Fruit fly (Drosophila melanogaster): ENCODE data around the gene CG4168.
A peak's percentile ranks its signal among the peaks of the same experiment; 100 is the strongest.

CG4168 gene

DNA sequence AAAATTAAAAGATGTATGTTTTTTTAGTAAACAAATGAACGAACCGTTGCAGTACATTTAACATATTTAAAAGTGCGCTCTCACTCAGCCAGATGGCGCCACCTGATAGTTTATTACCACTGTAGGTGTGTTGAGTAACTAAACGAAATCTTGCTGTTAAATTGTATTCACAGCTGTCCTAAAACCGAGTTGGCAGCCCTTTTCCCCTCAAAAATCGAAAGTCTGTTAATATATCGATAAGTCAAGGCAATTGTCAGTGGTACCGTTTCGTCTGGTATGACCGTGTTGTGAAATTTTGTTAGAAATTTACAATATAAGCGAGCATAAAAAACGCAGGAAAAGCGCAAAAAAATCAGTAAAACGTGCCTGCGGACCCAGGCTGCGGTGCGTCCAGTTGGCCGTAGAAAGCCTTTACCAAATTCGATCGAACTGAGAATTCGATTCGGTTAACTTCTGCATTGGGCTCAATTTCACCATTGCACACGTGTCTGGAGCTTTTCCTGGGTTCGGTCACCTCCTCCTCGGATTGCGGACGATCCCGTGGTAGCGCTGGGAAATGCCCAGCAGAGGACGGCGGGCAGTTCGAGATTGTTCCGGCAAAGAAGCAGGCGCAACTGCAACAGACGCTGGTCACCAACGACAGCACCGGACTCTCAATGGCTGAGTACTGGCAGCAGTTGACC, 86.9 kb downstream of the CG4168 start, which contains the start of gene stc (continued):
- TF ChIP-seq Dp (GFP tag; optimal IDR thresholded peaks at IDR 0.05): peak; percentile 70
- peak; percentile 85 for TF ChIP-seq CG3847 (GFP tag; IDR thresholded peaks at IDR 0.05)
- TF ChIP-seq shn (GFP tag; optimal IDR thresholded peaks at IDR 0.05): peak; percentile 32
- TF ChIP-seq MESR4 (GFP tag; optimal IDR thresholded peaks at IDR 0.05): peak; percentile 74
- TF ChIP-seq Dip3 (GFP tag; optimal IDR thresholded peaks at IDR 0.05): peak; percentile 36
- TF ChIP-seq Dref (GFP tag; IDR thresholded peaks at IDR 0.05): peak; percentile 89
- TF ChIP-seq YL-1 (GFP tag; optimal IDR thresholded peaks at IDR 0.05): peak; percentile 93
- peak in 1 of 2 experiments; percentile 45 for TF ChIP-seq tll (GFP tag; optimal IDR thresholded peaks at IDR 0.05)
- TF ChIP-seq her (GFP tag; optimal IDR thresholded peaks at IDR 0.05): peak; percentile 62
- TF ChIP-seq CG34224 (GFP tag; IDR thresholded peaks at IDR 0.05; ENCODE audit: partially characterized antibody): peak; percentile 65
- TF ChIP-seq Atf3 (GFP tag; optimal IDR thresholded peaks at IDR 0.05): peak; percentile 1
- TF ChIP-seq Neu2 (GFP tag; optimal IDR thresholded peaks at IDR 0.05; ENCODE audit: borderline replicate concordance): no peak
- TF ChIP-seq CG13424 (tag; optimal IDR thresholded peaks at IDR 0.05): peak; percentile 19
- TF ChIP-seq grau (tag; optimal IDR thresholded peaks at IDR 0.05): peak; percentile 55
- TF ChIP-seq Oli (tag; optimal IDR thresholded peaks at IDR 0.05): no peak
- peak; percentile 28; the same call in 2 of the 3 replicates for TF ChIP-seq CG14860 (GFP tag; IDR thresholded peaks at IDR 0.05; ENCODE audit: partially characterized antibody)
- no peak for TF ChIP-seq CG12942 (GFP tag; optimal IDR thresholded peaks at IDR 0.05)
- TF ChIP-seq unc-4 (GFP tag; IDR thresholded peaks at IDR 0.05; ENCODE audit: partially characterized antibody): peak; percentile 78
- peak; percentile 69 for TF ChIP-seq CG9932 (GFP tag; IDR thresholded peaks at IDR 0.05)
- TF ChIP-seq z (GFP tag; IDR thresholded peaks at IDR 0.05): no peak
- no peak for TF ChIP-seq CG5180 (GFP tag; optimal IDR thresholded peaks at IDR 0.05)
- TF ChIP-seq vvl (GFP tag; IDR thresholded peaks at IDR 0.05): peak; percentile 79
- TF ChIP-seq Sox100B (GFP tag; optimal IDR thresholded peaks at IDR 0.05): no peak
- no peak for TF ChIP-seq CG18476 (GFP tag; optimal IDR thresholded peaks at IDR 0.05)
- TF ChIP-seq CG12744 (GFP tag; optimal IDR thresholded peaks at IDR 0.05): peak; percentile 25
- TF ChIP-seq Hmr (GFP tag; optimal IDR thresholded peaks at IDR 0.05): peak; percentile 49
- TF ChIP-seq CG2116 (GFP tag; optimal IDR thresholded peaks at IDR 0.05): peak; percentile 74
- TF ChIP-seq CG14441 (GFP tag; IDR thresholded peaks at IDR 0.05): peak; percentile 41
- TF ChIP-seq rib (GFP tag; IDR thresholded peaks at IDR 0.05): no peak
- TF ChIP-seq hbn (GFP tag; IDR thresholded peaks at IDR 0.05; ENCODE audit: partially characterized antibody): peak; percentile 70
- TF ChIP-seq dmrt99B (tag; optimal IDR thresholded peaks at IDR 0.05): no peak
- TF ChIP-seq Sry-δ (GFP tag; optimal IDR thresholded peaks at IDR 0.05): peak; percentile 80
- TF ChIP-seq CG10979 (tag; optimal IDR thresholded peaks at IDR 0.05): peak; percentile 88
- peak; percentile 35 for TF ChIP-seq CG9817 (tag; optimal IDR thresholded peaks at IDR 0.05)
- TF ChIP-seq pfk (GFP tag; optimal IDR thresholded peaks at IDR 0.05): no peak
- peak; percentile 75 for TF ChIP-seq amos (GFP tag; IDR thresholded peaks at IDR 0.05; ENCODE audit: partially characterized antibody)
- TF ChIP-seq CG10431 (GFP tag; optimal IDR thresholded peaks at IDR 0.05): peak; percentile 29
- TF ChIP-seq Trl (optimal IDR thresholded peaks at IDR 0.05): no peak
- TF ChIP-seq Trl (GFP tag; optimal IDR thresholded peaks at IDR 0.05): peak; percentile 57
- TF ChIP-seq MTF-1 (GFP tag; optimal IDR thresholded peaks at IDR 0.05; ENCODE audit: borderline replicate concordance): peak; percentile 65
- peak; percentile 69 for TF ChIP-seq Scr (GFP tag; IDR thresholded peaks at IDR 0.05; ENCODE audit: partially characterized antibody)
- peak; percentile 40; the same call in 1 of the 2 replicates for TF ChIP-seq E2f1 (GFP tag; IDR thresholded peaks at IDR 0.05)
- TF ChIP-seq HmgZ (tag; optimal IDR thresholded peaks at IDR 0.05): peak; percentile 82
- TF ChIP-seq CG34422 (GFP tag; IDR thresholded peaks at IDR 0.05): no peak
- peak; percentile 36 for TF ChIP-seq CG8944 (GFP tag; optimal IDR thresholded peaks at IDR 0.05)
- peak; percentile 20 for TF ChIP-seq CG9727 (GFP tag; optimal IDR thresholded peaks at IDR 0.05)
- no peak for TF ChIP-seq prd (optimal IDR thresholded peaks at IDR 0.05)
- TF ChIP-seq prd (GFP tag; IDR thresholded peaks at IDR 0.05): no peak
- peak; percentile 73 for TF ChIP-seq CG33213 (GFP tag; optimal IDR thresholded peaks at IDR 0.05)

Data from whole organism, embryonic.